Worm (Caenorhabditis elegans): ENCODE measurements around the gene C17B7.12.
"Not testable (repeated sequence)": the region's sequence is repeated elsewhere in the genome, so short reads cannot be mapped to it uniquely, and the experiment has no call there.

The C17B7.12 gene

ce11 chrV:3394694-3395240, 41.7 kb downstream of the C17B7.12 start, which contains the start of gene T20D4.15:
TSS of gene T20D4.15 (minus strand) at chrV:3394744.
- TF ChIP-seq flt-1 (GFP tag; IDR thresholded peaks at IDR 0.05) (no peak), cog-1 (tag; optimal IDR thresholded peaks at IDR 0.05) (no peak), T22C8.4 (GFP tag; IDR thresholded peaks at IDR 0.05) (no peak), klf-2 (GFP tag; conservative IDR thresholded peaks at IDR 0.05) (no peak), ztf-29 (GFP tag; IDR thresholded peaks at IDR 0.05) (no peak), ref-1 (GFP tag; conservative IDR thresholded peaks at IDR 0.05) (no peak), med-1 (GFP tag; optimal IDR thresholded peaks at IDR 0.05; ENCODE audit: insufficient read depth) (no peak), tab-1 (GFP tag; IDR thresholded peaks at IDR 0.05) (no peak), ztf-23 (GFP tag; IDR thresholded peaks at IDR 0.05) (no peak)

ce11 chrV:3396765-3397164, 43.7 kb downstream of the C17B7.12 start, which contains the start of gene T20D4.12:
TSS of gene T20D4.12 (plus strand) at chrV:3397065.
- TF ChIP-seq ztf-29 (GFP tag; IDR thresholded peaks at IDR 0.05); ref-1 (GFP tag; conservative IDR thresholded peaks at IDR 0.05); flt-1 (GFP tag; IDR thresholded peaks at IDR 0.05): not testable (repeated sequence)

DNA sequence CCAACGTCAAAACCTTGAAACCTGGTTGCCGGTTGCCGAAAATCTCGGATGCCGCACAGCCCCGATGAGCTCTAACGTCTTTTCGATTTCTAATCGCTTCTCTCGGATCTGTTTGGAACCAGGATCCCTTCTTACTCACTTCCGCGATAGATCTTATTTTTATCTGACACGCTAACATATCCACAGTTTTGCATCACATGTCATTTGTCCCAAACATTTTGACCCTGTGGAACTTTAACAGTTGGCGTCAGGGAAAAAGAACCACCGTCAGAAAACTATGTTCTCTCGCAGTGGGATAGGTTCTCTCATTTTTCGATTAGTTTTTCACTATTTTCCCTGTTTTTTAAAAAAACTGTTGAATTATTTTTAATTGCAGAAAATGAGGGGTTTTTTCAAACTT, 45.3 kb downstream of the C17B7.12 start, which contains the start of gene T20D4.11:
T20D4.11 (plus strand) TSS at position 377 of the 400 bp plus-strand sequence.
- TF ChIP-seq tab-1 (GFP tag; IDR thresholded peaks at IDR 0.05) = no peak
- no peak for TF ChIP-seq T22C8.4 (GFP tag; IDR thresholded peaks at IDR 0.05)
- no peak for TF ChIP-seq ztf-23 (GFP tag; IDR thresholded peaks at IDR 0.05)
- TF ChIP-seq klf-2 (GFP tag; conservative IDR thresholded peaks at IDR 0.05) = no peak
- no peak for TF ChIP-seq med-1 (GFP tag; optimal IDR thresholded peaks at IDR 0.05; ENCODE audit: insufficient read depth)
- TF ChIP-seq cog-1 (tag; optimal IDR thresholded peaks at IDR 0.05) = no peak
- no peak for TF ChIP-seq flt-1 (GFP tag; IDR thresholded peaks at IDR 0.05)
- no peak for TF ChIP-seq ztf-29 (GFP tag; IDR thresholded peaks at IDR 0.05)
- TF ChIP-seq ref-1 (GFP tag; conservative IDR thresholded peaks at IDR 0.05) = no peak

DNA sequence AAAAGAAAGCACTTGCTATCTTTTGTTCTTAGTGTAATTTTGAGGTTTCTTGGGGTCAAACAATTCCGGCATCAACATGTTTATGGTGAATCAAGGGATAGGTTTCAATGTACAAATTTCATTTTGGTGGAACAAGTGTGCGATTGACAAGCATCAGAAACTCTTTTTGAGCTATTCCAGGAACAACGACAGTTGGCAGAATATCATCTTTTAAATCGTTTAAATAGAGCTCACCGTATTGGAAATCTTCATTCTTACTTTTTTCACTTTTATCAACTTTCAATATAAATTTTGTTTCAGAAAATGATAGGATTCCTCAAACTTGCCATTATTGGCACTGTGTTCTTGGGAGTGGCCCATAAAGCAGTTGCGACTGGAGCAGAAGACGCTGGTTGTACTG, 46.9 kb downstream of the C17B7.12 start, which contains the start of gene T20D4.10:
T20D4.10 (plus strand) TSS at position 301 of the 400 bp plus-strand sequence.
- not testable (repeated sequence) for TF ChIP-seq ztf-29 (GFP tag; IDR thresholded peaks at IDR 0.05); klf-2 (GFP tag; conservative IDR thresholded peaks at IDR 0.05); flt-1 (GFP tag; IDR thresholded peaks at IDR 0.05)

Measured in whole organism, midembryonic.